Worm (Caenorhabditis elegans): Measurements from ENCODE around the gene R148.4.

- TF ChIP-seq elt-3 (tag; optimal IDR thresholded peaks at IDR 0.05), result no peak
- TF ChIP-seq ZK546.5 (tag; optimal IDR thresholded peaks at IDR 0.05), result no peak
- TF ChIP-seq elt-1 (tag; optimal IDR thresholded peaks at IDR 0.05), result no peak
- no peak for TF ChIP-seq lin-13 (GFP tag; optimal IDR thresholded peaks at IDR 0.05)
- TF ChIP-seq nhr-237 (tag; optimal IDR thresholded peaks at IDR 0.05), result no peak
- TF ChIP-seq ztf-11 (tag; optimal IDR thresholded peaks at IDR 0.05), result no peak
These were observed 52.7 kb downstream of the R148.4 start for ce11 chrIII:3224102-3224501.
